Fruit fly (Drosophila melanogaster) whole organism, embryonic: ENCODE measurements around the gene CG5909.

Experiments used
- ATbp ChIP-seq: fragments of 200-800 bp; sonication (Bioruptor generic); optimal IDR thresholded peaks from 2 replicates; lab custom pipeline; 2017; ENCODE audit warnings: missing biosample characterization, mild to moderate bottlenecking, missing genetic modification characterization, missing genetic modification reagents
- Abd-B ChIP-seq: fragments of 200-800 bp; sonication (Bioruptor generic); optimal IDR thresholded peaks from 2 replicates; lab custom pipeline; 2018; ENCODE audit warnings: missing biosample characterization, mild to moderate bottlenecking, missing genetic modification characterization, moderate library complexity
- Asciz ChIP-seq: fragments of 200-800 bp; sonication (Bioruptor generic); optimal IDR thresholded peaks from 2 replicates; lab custom pipeline; 2017; ENCODE audit warnings: missing biosample characterization, mild to moderate bottlenecking, missing genetic modification characterization, missing genetic modification reagents
- CG10654 ChIP-seq: fragments of 200-800 bp; sonication (Bioruptor generic); optimal IDR thresholded peaks from 2 replicates; lab custom pipeline; 2016; ENCODE audit warnings: missing biosample characterization, missing genetic modification characterization
- CG11560 ChIP-seq: fragments of 200-800 bp; sonication (Bioruptor generic); IDR thresholded peaks from 3 replicates; pipeline ENCODE4 v1.3.6; 2022; ENCODE audit warnings: missing biosample characterization, missing genetic modification characterization
- CG12299 ChIP-seq: fragments of 200-800 bp; sonication (Bioruptor generic); optimal IDR thresholded peaks from 2 replicates; lab custom pipeline; 2018; ENCODE audit warnings: missing biosample characterization, mild to moderate bottlenecking, missing genetic modification characterization
- CG1233 ChIP-seq: fragments of 200-800 bp; sonication (Bioruptor generic); optimal IDR thresholded peaks from 4 replicates; lab custom pipeline; 2018; ENCODE audit warnings: missing biosample characterization, mild to moderate bottlenecking, missing genetic modification characterization
- CG1603 ChIP-seq: fragments of 200-800 bp; sonication (Bioruptor generic); optimal IDR thresholded peaks from 2 replicates; lab custom pipeline; 2019; ENCODE audit warnings: missing biosample characterization, mild to moderate bottlenecking, missing genetic modification characterization, moderate library complexity
- CG16779 ChIP-seq: fragments of 200-800 bp; sonication (Bioruptor generic); IDR thresholded peaks from 2 replicates; pipeline ENCODE4 v1.3.6; 2022; ENCODE audit warnings: missing biosample characterization, missing genetic modification characterization
- CG2199 ChIP-seq: fragments of 200-800 bp; sonication (Bioruptor generic); IDR thresholded peaks from 3 replicates; pipeline ENCODE4 v1.3.6; 2022; ENCODE audit warnings: missing biosample characterization, missing genetic modification characterization
- CG33213 ChIP-seq: fragments of 200-800 bp; sonication (Bioruptor generic); optimal IDR thresholded peaks from 3 replicates; lab custom pipeline; 2016; ENCODE audit warnings: missing biosample characterization, missing genetic modification characterization
- CG34422 ChIP-seq: fragments of 200-800 bp; sonication (Bioruptor generic); IDR thresholded peaks from 3 replicates; pipeline ENCODE4 v1.3.6; 2022; ENCODE audit warnings: missing biosample characterization, missing genetic modification characterization
- CG9932 ChIP-seq: fragments of 200-800 bp; sonication (Bioruptor generic); IDR thresholded peaks from 2 replicates; pipeline ENCODE4 v1.3.6; 2022; ENCODE audit warnings: missing biosample characterization, missing genetic modification characterization
- Camta ChIP-seq: fragments of 200-800 bp; sonication (Bioruptor generic); optimal IDR thresholded peaks from 2 replicates; lab custom pipeline; 2016; ENCODE audit warnings: missing biosample characterization, missing genetic modification characterization
- Dek ChIP-seq: fragments of 200-800 bp; sonication (Bioruptor generic); optimal IDR thresholded peaks from 3 replicates; lab custom pipeline; 2019; ENCODE audit warnings: missing biosample characterization, mild to moderate bottlenecking, missing genetic modification characterization, moderate library complexity
- E2f2 ChIP-seq: fragments of 200-800 bp; sonication (Bioruptor generic); IDR thresholded peaks from 2 replicates; pipeline ENCODE4 v1.3.6; 2022; ENCODE audit warnings: missing biosample characterization, missing genetic modification characterization
- ERR ChIP-seq: fragments of 200-800 bp; sonication (Bioruptor generic); optimal IDR thresholded peaks from 2 replicates; lab custom pipeline; 2016; ENCODE audit warnings: missing biosample characterization, missing genetic modification characterization
- Eip74EF ChIP-seq, 2 experiments: fragments of 200-800 bp in 1 of 2; fragments of >200 bp in 1 of 2; sonication (Bioruptor generic) in 1 of 2; optimal IDR thresholded peaks; 2 replicates each; lab custom pipeline; 2017 to 2019; ENCODE audit warnings: missing biosample characterization in 2 of 2, missing genetic modification characterization in 2 of 2, mild to moderate bottlenecking in 1 of 2, moderate library complexity in 1 of 2
- Fer1 ChIP-seq: fragments of 200-800 bp; sonication (Bioruptor generic); optimal IDR thresholded peaks from 2 replicates; lab custom pipeline; 2017; ENCODE audit warnings: missing biosample characterization, mild to moderate bottlenecking, missing genetic modification characterization
- HLH3B ChIP-seq: fragments of 200-800 bp; sonication (Bioruptor generic); IDR thresholded peaks from 2 replicates; pipeline ENCODE4 v1.3.6; 2022; ENCODE audit warnings: missing biosample characterization, missing genetic modification characterization
- HLH4C ChIP-seq: fragments of 200-800 bp; sonication (Bioruptor generic); IDR thresholded peaks from 3 replicates; pipeline ENCODE4 v1.3.6; 2022; ENCODE audit warnings: missing biosample characterization, missing genetic modification characterization; ENCODE audit not compliant: partially characterized antibody
- HmgD ChIP-seq: fragments of 200-800 bp; sonication (Bioruptor generic); optimal IDR thresholded peaks from 3 replicates; lab custom pipeline; 2016; ENCODE audit warnings: missing biosample characterization, missing genetic modification characterization
- Hmr ChIP-seq: fragments of 200-800 bp; sonication (Bioruptor generic); optimal IDR thresholded peaks from 3 replicates; lab custom pipeline; 2017; ENCODE audit warnings: mild to moderate bottlenecking, missing biosample characterization, missing genetic modification reagents, missing genetic modification characterization
- Hr39 ChIP-seq: fragments of >200 bp; optimal IDR thresholded peaks from 2 replicates; lab custom pipeline; 2017
- Jarid2 ChIP-seq: fragments of 200-800 bp; sonication (Bioruptor generic); optimal IDR thresholded peaks from 3 replicates; lab custom pipeline; 2017; ENCODE audit warnings: mild to moderate bottlenecking, missing biosample characterization, missing genetic modification reagents, missing genetic modification characterization
- Lhr ChIP-seq: fragments of 200-800 bp; sonication (Bioruptor generic); optimal IDR thresholded peaks from 3 replicates; lab custom pipeline; 2017; ENCODE audit warnings: mild to moderate bottlenecking, missing biosample characterization, missing genetic modification reagents, missing genetic modification characterization
- Med ChIP-seq: fragments of 200-800 bp; sonication (Bioruptor generic); peaks from one replicate; lab custom pipeline; 2016; ENCODE audit warnings: missing biosample characterization, missing genetic modification characterization, mild to moderate bottlenecking, inconsistent platforms, moderate library complexity
- Oli ChIP-seq: fragments of 200-800 bp; sonication (Bioruptor generic); optimal IDR thresholded peaks from 2 replicates; lab custom pipeline; 2018; ENCODE audit warnings: missing biosample characterization, mild to moderate bottlenecking, missing genetic modification characterization, moderate library complexity
- TFAM ChIP-seq: fragments of 200-800 bp; sonication (Bioruptor generic); optimal IDR thresholded peaks from 2 replicates; lab custom pipeline; 2017; ENCODE audit warnings: missing biosample characterization, missing genetic modification characterization, inconsistent platforms
- Vsx1 ChIP-seq: fragments of 200-800 bp; sonication (Bioruptor generic); optimal IDR thresholded peaks from 2 replicates; lab custom pipeline; 2017; ENCODE audit warnings: missing biosample characterization, mild to moderate bottlenecking, missing genetic modification characterization, missing genetic modification reagents
- YL-1 ChIP-seq: fragments of 200-800 bp; sonication (Bioruptor generic); optimal IDR thresholded peaks from 3 replicates; lab custom pipeline; 2017; ENCODE audit warnings: missing biosample characterization, mild to moderate bottlenecking, missing genetic modification characterization
- amos ChIP-seq: fragments of 200-800 bp; sonication (Bioruptor generic); IDR thresholded peaks from 2 replicates; pipeline ENCODE4 v1.3.6; 2022; ENCODE audit warnings: missing biosample characterization, missing genetic modification characterization; ENCODE audit not compliant: partially characterized antibody
- aop ChIP-seq: fragments of 200-800 bp; sonication (Bioruptor generic); IDR thresholded peaks from 2 replicates; pipeline ENCODE4 v1.3.6; 2022; ENCODE audit warnings: missing biosample characterization, missing genetic modification characterization
- ato ChIP-seq: fragments of 200-800 bp; sonication (Bioruptor generic); IDR thresholded peaks from 2 replicates; pipeline ENCODE4 v1.3.6; 2022; ENCODE audit warnings: missing biosample characterization, missing genetic modification characterization; ENCODE audit not compliant: partially characterized antibody
- cg ChIP-seq: fragments of 200-800 bp; sonication (Bioruptor generic); optimal IDR thresholded peaks from 3 replicates; lab custom pipeline; 2019; ENCODE audit warnings: missing biosample characterization, mild to moderate bottlenecking, missing genetic modification characterization, moderate library complexity
- da ChIP-seq: fragments of 200-800 bp; sonication (Bioruptor generic); optimal IDR thresholded peaks from 2 replicates; lab custom pipeline; 2016; ENCODE audit warnings: missing biosample characterization, missing genetic modification characterization
- dmrt99B ChIP-seq: fragments of 200-800 bp; sonication (Bioruptor generic); optimal IDR thresholded peaks from 2 replicates; lab custom pipeline; 2018; ENCODE audit warnings: missing biosample characterization, mild to moderate bottlenecking, missing genetic modification characterization, moderate library complexity
- ewg ChIP-seq: fragments of 200-800 bp; sonication (Bioruptor generic); optimal IDR thresholded peaks from 3 replicates; lab custom pipeline; 2017; ENCODE audit warnings: mild to moderate bottlenecking, missing biosample characterization, missing genetic modification reagents, missing genetic modification characterization
- grn ChIP-seq: fragments of 200-800 bp; sonication (Bioruptor generic); optimal IDR thresholded peaks from 3 replicates; lab custom pipeline; 2017; ENCODE audit warnings: missing biosample characterization, missing genetic modification characterization
- lab ChIP-seq: fragments of 200-800 bp; sonication (Bioruptor generic); optimal IDR thresholded peaks from 3 replicates; lab custom pipeline; 2017; ENCODE audit warnings: missing biosample characterization, missing genetic modification characterization, mild to moderate bottlenecking, moderate library complexity, missing genetic modification reagents
- lilli ChIP-seq: fragments of 200-800 bp; sonication (Bioruptor generic); optimal IDR thresholded peaks from 3 replicates; lab custom pipeline; 2016; ENCODE audit warnings: missing biosample characterization, missing genetic modification characterization
- pan ChIP-seq, 4 experiments: fragments of >200 bp in 3 of 4; fragments of 200-800 bp in 1 of 4; sonication (Bioruptor generic) in 1 of 4; optimal IDR thresholded peaks in 3 of 4; IDR thresholded peaks in 1 of 4; 2 replicates each; pipeline versions ENCODE4 v1.3.6 to Lab custom; 2017 to 2022; ENCODE audit warnings: missing biosample characterization in 2 of 4, missing genetic modification characterization in 2 of 4, mixed read lengths in 1 of 4
- phol ChIP-seq: fragments of 200-800 bp; sonication (Bioruptor generic); optimal IDR thresholded peaks from 3 replicates; lab custom pipeline; 2018; ENCODE audit warnings: missing biosample characterization, mild to moderate bottlenecking, missing genetic modification characterization, moderate library complexity
- ranshi ChIP-seq: fragments of 200-800 bp; sonication (Bioruptor generic); IDR thresholded peaks from 2 replicates; pipeline ENCODE4 v1.3.6; 2022; ENCODE audit warnings: missing biosample characterization, missing genetic modification characterization
- rib ChIP-seq: fragments of 200-800 bp; sonication (Bioruptor generic); IDR thresholded peaks from 2 replicates; pipeline ENCODE4 v1.3.6; 2022; ENCODE audit warnings: missing biosample characterization, missing genetic modification characterization
- seq ChIP-seq: fragments of 200-800 bp; sonication (Bioruptor generic); IDR thresholded peaks from 2 replicates; pipeline ENCODE4 v1.3.6; 2022; ENCODE audit warnings: missing biosample characterization, missing genetic modification characterization
- so ChIP-seq: fragments of 200-800 bp; sonication (Bioruptor generic); IDR thresholded peaks from 3 replicates; pipeline ENCODE4 v1.3.6; 2022; ENCODE audit warnings: missing biosample characterization, missing genetic modification characterization
- vvl ChIP-seq: fragments of 200-800 bp; sonication (Bioruptor generic); IDR thresholded peaks from 2 replicates; pipeline ENCODE4 v1.3.6; 2022; ENCODE audit warnings: missing biosample characterization, missing genetic modification characterization

Gene CG5909

DNA sequence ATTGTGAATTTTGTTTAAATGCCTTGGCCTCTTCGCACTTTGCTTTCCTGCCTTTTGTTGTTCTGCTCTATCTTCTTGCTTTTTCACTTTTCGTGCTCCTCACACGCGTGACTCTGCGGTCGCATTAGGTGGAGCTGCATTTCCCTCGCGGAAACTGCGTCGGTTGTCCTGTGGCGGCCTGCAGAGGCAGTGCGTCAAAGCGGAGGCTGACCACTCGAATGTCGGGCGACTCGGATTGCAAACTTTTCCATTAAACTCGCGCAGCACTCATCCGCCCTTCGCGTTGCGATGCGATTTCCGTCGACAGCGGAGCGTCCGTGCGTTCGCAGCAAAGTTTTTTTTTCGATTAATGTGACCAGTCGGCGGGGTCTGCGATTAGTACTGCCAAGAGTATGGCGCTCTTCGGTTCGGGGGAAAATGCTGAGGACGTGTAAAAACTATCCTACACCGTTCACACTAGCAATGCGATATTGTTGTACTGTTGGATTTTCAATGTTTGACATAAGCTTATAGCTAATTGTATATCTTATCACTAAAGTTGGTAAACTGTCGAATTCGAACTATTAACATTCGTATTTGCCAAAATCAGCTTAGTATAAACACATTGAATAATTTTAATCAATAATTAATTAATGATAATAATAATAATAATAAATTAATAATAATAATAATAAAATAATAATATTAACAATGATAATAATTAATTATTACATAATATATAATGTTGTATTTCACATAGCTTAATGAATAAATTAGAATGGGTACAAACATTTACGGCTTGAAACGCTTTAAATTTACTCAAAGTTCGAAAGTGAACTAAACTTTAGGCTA, 10.1 kb upstream of the CG5909 start, which contains the start of gene CG6051 (continued):
- TF ChIP-seq lab (GFP tag; lab: Kevin White, UChicago) (peak; percentile 74), Med (peak; percentile 85), ATbp (GFP tag; lab: Kevin White, UChicago) (peak; percentile 33), Abd-B (peak; percentile 56), YL-1 (GFP tag; lab: Kevin White, UChicago) (peak; percentile 52), lilli (peak; percentile 29), CG12299 (peak; percentile 42), ewg (GFP tag; lab: Kevin White, UChicago) (no peak), Camta (no peak), HLH4C (no peak), Eip74EF (GFP tag; optimal IDR thresholded peaks at IDR 0.05; lab: Kevin White, UChicago) (peak in 1 of 2 experiments; percentile 85), CG16779 (GFP tag; lab: Robert Waterston, UW) (no peak), so (GFP tag; lab: Robert Waterston, UW) (no peak), phol (tag; lab: Kevin White, UChicago) (peak; percentile 72), grn (no peak), Dek (tag; lab: Kevin White, UChicago) (peak; percentile 1), Fer1 (GFP tag; lab: Kevin White, UChicago) (peak; percentile 70)

DNA sequence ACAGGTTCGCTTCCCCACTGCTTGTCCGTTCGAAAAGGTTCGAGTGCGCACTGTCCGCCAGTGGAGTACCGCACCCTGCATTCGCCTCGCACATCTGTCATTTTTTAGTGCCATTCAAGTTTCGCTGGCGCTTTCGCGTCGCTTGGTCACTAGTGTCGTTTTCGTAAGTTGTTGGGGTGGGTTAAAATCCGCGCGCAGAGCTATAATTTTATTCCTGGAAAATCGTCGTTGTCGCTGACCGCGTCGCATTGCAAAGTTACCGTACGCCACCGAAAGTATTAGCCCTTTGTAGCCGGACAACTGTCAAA, 9.5 kb upstream of the CG5909 start, which contains the start of gene Men-b:
Men-b (plus strand) TSS at position 147 of the 308 bp plus-strand sequence.
- TF ChIP-seq CG11560 (tag; lab: Robert Waterston, UW) (no peak; the same call in 2 of the 3 replicates), rib (no peak), CG9932 (peak; percentile 17), Jarid2 (peak; percentile 63), Asciz (GFP tag; lab: Kevin White, UChicago) (no peak), amos (peak; percentile 53; the same call in 1 of the 2 replicates), HLH3B (no peak), CG2199 (GFP tag; lab: Robert Waterston, UW) (peak; percentile 38; the same call in 2 of the 3 replicates), ranshi (GFP tag; lab: Robert Waterston, UW) (no peak), pan (optimal IDR thresholded peaks at IDR 0.05; lab: Kevin White, UChicago) (no peak), pan (GFP tag; optimal IDR thresholded peaks at IDR 0.05 in 1 of 2, IDR thresholded peaks at IDR 0.05 in 1 of 2) (no peak), cg (GFP tag; lab: Kevin White, UChicago) (no peak), CG34422 (GFP tag; lab: Robert Waterston, UW) (peak; percentile 32; the same call in 1 of the 3 replicates), ERR (GFP tag; lab: Kevin White, UChicago) (peak; percentile 7), CG1233 (GFP tag; lab: Kevin White, UChicago) (no peak), Camta (no peak), ato (0 out of 2 replicates have a peak, but pooled peaks have one; percentile 7), TFAM (GFP tag; lab: Kevin White, UChicago) (no peak), Hmr (peak; percentile 25), E2f2 (GFP tag; lab: Robert Waterston, UW) (peak; percentile 87), da (GFP tag; lab: Kevin White, UChicago) (no peak), Lhr (GFP tag; lab: Kevin White, UChicago) (peak; percentile 94), aop (GFP tag; lab: Robert Waterston, UW) (no peak), CG10654 (GFP tag; lab: Kevin White, UChicago) (no peak), dmrt99B (tag; lab: Kevin White, UChicago) (no peak), Vsx1 (GFP tag; lab: Kevin White, UChicago) (no peak), CG1603 (tag; lab: Kevin White, UChicago) (peak; percentile 78), Oli (tag; lab: Kevin White, UChicago) (no peak), CG33213 (peak; percentile 79), Hr39 (no peak), vvl (peak; percentile 65), HmgD (GFP tag; lab: Kevin White, UChicago) (peak; percentile 23), seq (GFP tag; lab: Robert Waterston, UW) (no peak)
